Worm (Caenorhabditis elegans) whole organism, L4/young adult: Measurements from ENCODE around the gene str-118.

Source experiments
- W03F9.2 ChIP-seq: fragments of 150-350 bp; optimal IDR thresholded peaks from 2 replicates; lab custom pipeline; 2014; ENCODE audit warnings: missing biosample characterization, missing genetic modification characterization
- dao-5 ChIP-seq: sonication (generic microtip); optimal IDR thresholded peaks from 2 replicates; lab custom pipeline; 2016; ENCODE audit warnings: missing genotype, missing genetic modification characterization, moderate library complexity, missing compliant biosample characterization
- him-1 ChIP-seq: sonication (generic microtip); optimal IDR thresholded peaks from 2 replicates; lab custom pipeline; 2016; ENCODE audit warnings: missing genotype, missing genetic modification reagents, missing genetic modification characterization, missing compliant biosample characterization

- TF ChIP-seq him-1 (tag; lab: Kevin White, UChicago): no peak
- no peak for TF ChIP-seq W03F9.2 (tag; lab: Kevin White, UChicago)
- no peak for TF ChIP-seq dao-5
Measured at ce11 chrV:10091152-10091551, 39.2 kb downstream of the str-118 start, which contains the start of gene R04B5.11.
